Fruit fly (Drosophila melanogaster) whole organism, embryonic: Measurements from ENCODE around the gene Hasp.

ENCODE experiments used
- Aef1 ChIP-seq: fragments of 200-800 bp; sonication (Bioruptor generic); IDR thresholded peaks from 3 replicates; pipeline ENCODE4 v1.3.6; 2022; ENCODE audit warnings: missing biosample characterization, missing genetic modification characterization
- B-H1 ChIP-seq: fragments of 200-800 bp; sonication (Bioruptor generic); IDR thresholded peaks from 3 replicates; pipeline ENCODE4 v1.3.6; 2022; ENCODE audit warnings: missing biosample characterization, missing genetic modification characterization
- Bgb ChIP-seq: fragments of 200-800 bp; sonication (Bioruptor generic); IDR thresholded peaks from 2 replicates; pipeline ENCODE4 v1.3.6; 2022; ENCODE audit warnings: missing biosample characterization, missing genetic modification characterization; ENCODE audit not compliant: partially characterized antibody
- CG10462 ChIP-seq: fragments of 200-800 bp; sonication (Bioruptor generic); optimal IDR thresholded peaks from 2 replicates; lab custom pipeline; 2016; ENCODE audit warnings: missing biosample characterization, missing genetic modification characterization
- CG10543 ChIP-seq: fragments of 200-800 bp; sonication (Bioruptor generic); optimal IDR thresholded peaks from 3 replicates; lab custom pipeline; 2017; ENCODE audit warnings: missing biosample characterization, mild to moderate bottlenecking, missing genetic modification characterization, moderate library complexity
- CG11504 ChIP-seq: fragments of 200-800 bp; sonication (Bioruptor generic); optimal IDR thresholded peaks from 3 replicates; lab custom pipeline; 2019; ENCODE audit warnings: missing biosample characterization, mild to moderate bottlenecking, missing genetic modification characterization, moderate library complexity
- CG11560 ChIP-seq: fragments of 200-800 bp; sonication (Bioruptor generic); IDR thresholded peaks from 3 replicates; pipeline ENCODE4 v1.3.6; 2022; ENCODE audit warnings: missing biosample characterization, missing genetic modification characterization
- CG12071 ChIP-seq: fragments of 200-800 bp; sonication (Bioruptor generic); optimal IDR thresholded peaks from 3 replicates; lab custom pipeline; 2018; ENCODE audit warnings: missing biosample characterization, mild to moderate bottlenecking, missing genetic modification characterization
- CG13287 ChIP-seq: fragments of 200-800 bp; sonication (Bioruptor generic); IDR thresholded peaks from 2 replicates; pipeline ENCODE4 v1.3.6; 2022; ENCODE audit warnings: missing biosample characterization, missing genetic modification characterization; ENCODE audit not compliant: partially characterized antibody
- CG14860 ChIP-seq: fragments of 200-800 bp; sonication (Bioruptor generic); IDR thresholded peaks from 3 replicates; pipeline ENCODE4 v1.3.6; 2022; ENCODE audit warnings: missing biosample characterization, missing genetic modification characterization; ENCODE audit not compliant: partially characterized antibody
- CG15696 ChIP-seq: fragments of 200-800 bp; sonication (Bioruptor generic); optimal IDR thresholded peaks from 2 replicates; lab custom pipeline; 2019; ENCODE audit warnings: missing biosample characterization, mild to moderate bottlenecking, missing genetic modification characterization, moderate library complexity
- CG1602 ChIP-seq: fragments of 200-800 bp; sonication (Bioruptor generic); optimal IDR thresholded peaks from 3 replicates; lab custom pipeline; 2016; ENCODE audit warnings: missing biosample characterization, missing genetic modification characterization
- CG17568 ChIP-seq: fragments of 200-800 bp; sonication (Bioruptor generic); optimal IDR thresholded peaks from 2 replicates; lab custom pipeline; 2018; ENCODE audit warnings: missing biosample characterization, mild to moderate bottlenecking, missing genetic modification characterization, moderate library complexity
- CG2116 ChIP-seq: fragments of 200-800 bp; sonication (Bioruptor generic); optimal IDR thresholded peaks from 3 replicates; lab custom pipeline; 2018; ENCODE audit warnings: missing biosample characterization, mild to moderate bottlenecking, missing genetic modification characterization
- CG32767 ChIP-seq: fragments of 200-800 bp; sonication (Bioruptor generic); IDR thresholded peaks from 2 replicates; pipeline ENCODE4 v1.3.6; 2022; ENCODE audit warnings: missing biosample characterization, missing genetic modification characterization
- CG34224 ChIP-seq: fragments of 200-800 bp; sonication (Bioruptor generic); IDR thresholded peaks from 3 replicates; pipeline ENCODE4 v1.3.6; 2022; ENCODE audit warnings: missing biosample characterization, missing genetic modification characterization; ENCODE audit not compliant: partially characterized antibody
- CG3838 ChIP-seq: fragments of 200-800 bp; sonication (Bioruptor generic); optimal IDR thresholded peaks from 3 replicates; lab custom pipeline; 2016; ENCODE audit warnings: missing biosample characterization, missing genetic modification characterization
- CG3847 ChIP-seq: fragments of 200-800 bp; sonication (Bioruptor generic); IDR thresholded peaks from 2 replicates; pipeline ENCODE4 v1.3.6; 2022; ENCODE audit warnings: missing biosample characterization, missing genetic modification characterization
- CG4282 ChIP-seq: fragments of 200-800 bp; sonication (Bioruptor generic); optimal IDR thresholded peaks from 2 replicates; lab custom pipeline; 2016; ENCODE audit warnings: missing biosample characterization, missing genetic modification characterization
- CG6765 ChIP-seq: fragments of 200-800 bp; sonication (Bioruptor generic); optimal IDR thresholded peaks from 3 replicates; lab custom pipeline; 2017; ENCODE audit warnings: missing biosample characterization, mild to moderate bottlenecking, missing genetic modification characterization
- CG6791 ChIP-seq: fragments of 200-800 bp; sonication (Bioruptor generic); IDR thresholded peaks from 3 replicates; pipeline ENCODE4 v1.3.6; 2022; ENCODE audit warnings: missing biosample characterization, missing genetic modification characterization; ENCODE audit not compliant: partially characterized antibody
- CG7372 ChIP-seq: fragments of 200-800 bp; sonication (Bioruptor generic); IDR thresholded peaks from 2 replicates; pipeline ENCODE4 v1.3.6; 2022; ENCODE audit warnings: missing biosample characterization, missing genetic modification characterization
- CG7745 ChIP-seq: fragments of 200-800 bp; sonication (Bioruptor generic); optimal IDR thresholded peaks from 2 replicates; lab custom pipeline; 2018; ENCODE audit warnings: missing biosample characterization, mild to moderate bottlenecking, missing genetic modification characterization, moderate library complexity
- CG7963 ChIP-seq: fragments of 200-800 bp; sonication (Bioruptor generic); IDR thresholded peaks from 3 replicates; pipeline ENCODE4 v1.3.6; 2022; ENCODE audit warnings: missing biosample characterization, missing genetic modification characterization; ENCODE audit not compliant: partially characterized antibody
- CG9876 ChIP-seq: fragments of 200-800 bp; sonication (Bioruptor generic); optimal IDR thresholded peaks from 2 replicates; lab custom pipeline; 2016; ENCODE audit warnings: missing biosample characterization, missing genetic modification characterization
- CTCF ChIP-seq: fragments of 200-800 bp; sonication (Bioruptor generic); optimal IDR thresholded peaks from 2 replicates; lab custom pipeline; 2017; ENCODE audit warnings: missing biosample characterization, mild to moderate bottlenecking, missing genetic modification characterization, moderate library complexity
- Deaf1 ChIP-seq: fragments of 200-800 bp; optimal IDR thresholded peaks from 3 replicates; lab custom pipeline; 2019; ENCODE audit warnings: missing biosample characterization, mild to moderate bottlenecking, missing genetic modification characterization, moderate library complexity
- E2f2 ChIP-seq: fragments of 200-800 bp; sonication (Bioruptor generic); IDR thresholded peaks from 2 replicates; pipeline ENCODE4 v1.3.6; 2022; ENCODE audit warnings: missing biosample characterization, missing genetic modification characterization
- HmgD ChIP-seq: fragments of 200-800 bp; sonication (Bioruptor generic); optimal IDR thresholded peaks from 3 replicates; lab custom pipeline; 2016; ENCODE audit warnings: missing biosample characterization, missing genetic modification characterization
- MBD-R2 ChIP-seq: fragments of 200-800 bp; sonication (Bioruptor generic); IDR thresholded peaks from 2 replicates; pipeline ENCODE4 v1.3.6; 2022; ENCODE audit warnings: missing biosample characterization, missing genetic modification characterization
- Myb ChIP-seq: fragments of 200-800 bp; sonication (Bioruptor generic); optimal IDR thresholded peaks from 2 replicates; lab custom pipeline; 2016; ENCODE audit warnings: missing biosample characterization, missing genetic modification characterization
- NC2α ChIP-seq: fragments of 200-800 bp; sonication (Bioruptor generic); optimal IDR thresholded peaks from 2 replicates; lab custom pipeline; 2016; ENCODE audit warnings: missing biosample characterization, missing genetic modification characterization
- Opbp ChIP-seq: fragments of 200-800 bp; sonication (Bioruptor generic); IDR thresholded peaks from 3 replicates; pipeline ENCODE4 v1.3.6; 2022; ENCODE audit warnings: missing biosample characterization, missing genetic modification characterization; ENCODE audit not compliant: partially characterized antibody
- Side ChIP-seq: fragments of 200-800 bp; sonication (Bioruptor generic); optimal IDR thresholded peaks from 2 replicates; lab custom pipeline; 2016; ENCODE audit warnings: missing biosample characterization, missing genetic modification characterization
- Sry-δ ChIP-seq: fragments of 200-800 bp; sonication (Bioruptor generic); optimal IDR thresholded peaks from 2 replicates; lab custom pipeline; 2016; ENCODE audit warnings: missing biosample characterization, missing genetic modification characterization
- Tbp ChIP-seq: fragments of >200 bp; optimal IDR thresholded peaks from 2 replicates; lab custom pipeline; 2018; ENCODE audit warnings: missing biosample characterization, missing genetic modification characterization
- ab ChIP-seq: fragments of 200-800 bp; sonication (Bioruptor generic); optimal IDR thresholded peaks from 2 replicates; lab custom pipeline; 2016; ENCODE audit warnings: missing biosample characterization, missing genetic modification characterization
- ato ChIP-seq: fragments of 200-800 bp; sonication (Bioruptor generic); IDR thresholded peaks from 2 replicates; pipeline ENCODE4 v1.3.6; 2022; ENCODE audit warnings: missing biosample characterization, missing genetic modification characterization; ENCODE audit not compliant: partially characterized antibody
- bbx ChIP-seq: fragments of 200-800 bp; sonication (Bioruptor generic); IDR thresholded peaks from 2 replicates; pipeline ENCODE4 v1.3.6; 2022; ENCODE audit warnings: missing biosample characterization, missing genetic modification characterization; ENCODE audit not compliant: partially characterized antibody
- chinmo ChIP-seq: fragments of 200-800 bp; sonication (Bioruptor generic); IDR thresholded peaks from 4 replicates; pipeline ENCODE4 v1.3.6; 2022; ENCODE audit warnings: missing biosample characterization, missing genetic modification characterization; ENCODE audit not compliant: partially characterized antibody
- da ChIP-seq: fragments of 200-800 bp; sonication (Bioruptor generic); optimal IDR thresholded peaks from 2 replicates; lab custom pipeline; 2016; ENCODE audit warnings: missing biosample characterization, missing genetic modification characterization
- ems ChIP-seq: fragments of 200-800 bp; sonication (Bioruptor generic); optimal IDR thresholded peaks from 3 replicates; lab custom pipeline; 2016; ENCODE audit warnings: missing biosample characterization, missing genetic modification characterization
- gsb-n ChIP-seq: fragments of 200-800 bp; sonication (Bioruptor generic); optimal IDR thresholded peaks from 3 replicates; lab custom pipeline; 2018; ENCODE audit warnings: missing biosample characterization, mild to moderate bottlenecking, missing genetic modification characterization
- hbn ChIP-seq: fragments of 200-800 bp; sonication (Bioruptor generic); IDR thresholded peaks from 2 replicates; pipeline ENCODE4 v1.3.6; 2022; ENCODE audit warnings: missing biosample characterization, missing genetic modification characterization; ENCODE audit not compliant: partially characterized antibody
- onecut ChIP-seq: fragments of 200-800 bp; sonication (Bioruptor generic); IDR thresholded peaks from 2 replicates; pipeline ENCODE4 v1.3.6; 2022; ENCODE audit warnings: missing biosample characterization, missing genetic modification characterization
- sens ChIP-seq: fragments of 200-800 bp; sonication (Bioruptor generic); peaks from one replicate; lab custom pipeline; 2016; ENCODE audit warnings: missing biosample characterization, missing genetic modification characterization
- sisA ChIP-seq: fragments of 200-800 bp; sonication (Bioruptor generic); IDR thresholded peaks from 2 replicates; pipeline ENCODE4 v1.3.6; 2022; ENCODE audit warnings: missing biosample characterization, missing genetic modification characterization
- tna ChIP-seq: fragments of 200-800 bp; sonication (Bioruptor generic); IDR thresholded peaks from 2 replicates; pipeline ENCODE4 v1.3.6; 2022; ENCODE audit warnings: missing biosample characterization, missing genetic modification characterization; ENCODE audit not compliant: partially characterized antibody
- unc-4 ChIP-seq: fragments of 200-800 bp; sonication (Bioruptor generic); IDR thresholded peaks from 2 replicates; pipeline ENCODE4 v1.3.6; 2022; ENCODE audit warnings: missing biosample characterization, missing genetic modification characterization; ENCODE audit not compliant: partially characterized antibody
- z ChIP-seq: fragments of 200-800 bp; sonication (Bioruptor generic); IDR thresholded peaks from 3 replicates; pipeline ENCODE4 v1.3.6; 2022; ENCODE audit warnings: missing biosample characterization, missing genetic modification characterization

Hasp gene

DNA sequence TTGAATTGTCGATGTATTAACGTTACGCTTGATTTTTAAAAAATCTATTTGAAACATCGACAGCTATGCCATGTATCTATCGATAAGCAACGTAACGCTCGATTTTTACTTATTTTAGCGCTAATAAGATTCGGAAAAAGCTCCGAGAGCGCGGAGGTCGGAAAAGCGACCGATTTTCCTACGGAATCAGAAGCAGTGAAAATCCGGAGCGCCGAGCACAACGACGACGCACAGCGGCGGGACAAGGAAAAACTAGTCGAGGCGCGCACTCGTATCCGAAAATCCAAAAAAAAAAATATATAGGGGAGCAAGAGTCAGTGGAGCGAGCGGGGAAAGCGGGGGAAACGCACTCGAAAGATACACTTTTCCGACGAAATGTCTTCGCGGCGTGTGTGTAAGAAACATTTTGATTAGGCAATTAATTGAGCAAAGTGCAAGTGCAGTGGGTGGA lies 1.7 kb upstream of the Hasp start, which contains the start of gene CG10132 (continued):
- TF ChIP-seq CG6791 (GFP tag; lab: Robert Waterston, UW) (peak; percentile 56; the same call in 1 of the 3 replicates), E2f2 (GFP tag; lab: Robert Waterston, UW) (peak; percentile 47), Bgb (GFP tag; lab: Robert Waterston, UW) (peak; percentile 41; the same call in 1 of the 2 replicates), chinmo (GFP tag; lab: Robert Waterston, UW) (0 out of 4 replicates have a peak, but pooled peaks have one; percentile 57), ems (GFP tag; lab: Kevin White, UChicago) (no peak), B-H1 (GFP tag; lab: Robert Waterston, UW) (no peak), bbx (GFP tag; lab: Robert Waterston, UW) (peak; percentile 53; the same call in 1 of the 2 replicates), CG17568 (GFP tag; lab: Kevin White, UChicago) (no peak), Sry-δ (no peak), da (GFP tag; lab: Kevin White, UChicago) (no peak), CG2116 (GFP tag; lab: Kevin White, UChicago) (peak; percentile 21), MBD-R2 (GFP tag; lab: Robert Waterston, UW) (0 out of 2 replicates have a peak, but pooled peaks have one; percentile 10), Tbp (no peak), CG11560 (tag; lab: Robert Waterston, UW) (no peak), CG1602 (GFP tag; lab: Kevin White, UChicago) (no peak), CG12071 (GFP tag; lab: Kevin White, UChicago) (no peak), onecut (GFP tag; lab: Robert Waterston, UW) (0 out of 2 replicates have a peak, but pooled peaks have one; percentile 6), z (GFP tag; lab: Robert Waterston, UW) (peak; percentile 58; the same call in 1 of the 3 replicates), CG32767 (GFP tag; lab: Robert Waterston, UW) (peak; percentile 72; the same call in 1 of the 2 replicates), CG7963 (GFP tag; lab: Robert Waterston, UW) (peak; percentile 57; the same call in 1 of the 3 replicates), Opbp (GFP tag; lab: Robert Waterston, UW) (0 out of 3 replicates have a peak, but pooled peaks have one; percentile 13), NC2α (GFP tag; lab: Kevin White, UChicago) (no peak), CG13287 (GFP tag; lab: Robert Waterston, UW) (peak; percentile 66), CG34224 (GFP tag; lab: Robert Waterston, UW) (peak; percentile 59; the same call in 2 of the 3 replicates), CG15696 (tag; lab: Kevin White, UChicago) (no peak), tna (GFP tag; lab: Robert Waterston, UW) (peak; percentile 58; the same call in 1 of the 2 replicates), Aef1 (GFP tag; lab: Robert Waterston, UW) (no peak), CG11504 (tag; lab: Kevin White, UChicago) (no peak), Deaf1 (peak; percentile 85), ato (GFP tag; lab: Robert Waterston, UW) (peak; percentile 53), CG9876 (GFP tag; lab: Kevin White, UChicago) (no peak), CG7745 (tag; lab: Kevin White, UChicago) (no peak), CG7372 (no peak), CG6765 (GFP tag; lab: Kevin White, UChicago) (no peak), CG10543 (GFP tag; lab: Kevin White, UChicago) (peak; percentile 5), gsb-n (no peak), Side (GFP tag; lab: Kevin White, UChicago) (no peak), CG3838 (no peak), HmgD (GFP tag; lab: Kevin White, UChicago) (no peak), hbn (GFP tag; lab: Robert Waterston, UW) (0 out of 2 replicates have a peak, but pooled peaks have one; percentile 29), CG4282 (no peak), unc-4 (GFP tag; lab: Robert Waterston, UW) (peak; percentile 46; the same call in 1 of the 2 replicates), Myb (GFP tag; lab: Kevin White, UChicago) (peak; percentile 86), ab (GFP tag; lab: Kevin White, UChicago) (no peak), CG14860 (0 out of 3 replicates have a peak, but pooled peaks have one; percentile 58), CG10462 (GFP tag; lab: Kevin White, UChicago) (no peak), sisA (GFP tag; lab: Robert Waterston, UW) (no peak), sens (GFP tag; lab: Kevin White, UChicago) (peak; percentile 66), CTCF (GFP tag; lab: Kevin White, UChicago) (peak; percentile 73), CG3847 (GFP tag; lab: Robert Waterston, UW) (no peak)
